Worm (Caenorhabditis elegans): ENCODE measurements around the gene spr-1.

spr-1 gene

DNA sequence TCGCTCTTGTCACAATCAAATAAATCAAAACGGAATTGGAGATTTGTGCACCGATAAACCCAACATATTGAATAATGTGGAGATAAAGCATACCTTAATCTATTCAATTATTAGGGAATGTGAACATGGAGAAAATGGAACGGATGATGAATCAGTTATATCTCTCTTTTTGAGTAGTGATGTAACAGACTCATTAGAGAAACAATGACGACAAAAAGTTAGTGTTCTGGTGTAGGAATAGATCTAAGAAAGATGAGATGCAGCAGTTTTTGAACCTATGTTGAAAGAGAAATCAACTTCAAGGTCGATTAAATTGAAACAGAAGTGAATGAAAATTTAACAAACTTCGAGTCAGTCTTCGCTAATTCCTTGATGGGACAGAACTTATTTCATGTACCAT lies 33.8 kb downstream of the spr-1 start, which contains the start of gene str-146 (continued):
- TF ChIP-seq attf-5 (GFP tag; optimal IDR thresholded peaks at IDR 0.05), result no peak

- TF ChIP-seq aptf-2 (GFP tag; conservative IDR thresholded peaks at IDR 0.05), result no peak
- TF ChIP-seq B0336.3 (GFP tag; IDR thresholded peaks at IDR 0.05), result no peak
- TF ChIP-seq ztf-6 (GFP tag; IDR thresholded peaks at IDR 0.05), result no peak
- no peak for TF ChIP-seq ccch-3 (GFP tag; optimal IDR thresholded peaks at IDR 0.05)
- TF ChIP-seq zfh-2 (GFP tag; conservative IDR thresholded peaks at IDR 0.05), result no peak
These were observed 36.8 kb downstream of the spr-1 start, which contains the start of gene str-129 for ce11 chrV:8092385-8092784. Gene str-129, minus strand, starts transcription at chrV:8092485.

DNA sequence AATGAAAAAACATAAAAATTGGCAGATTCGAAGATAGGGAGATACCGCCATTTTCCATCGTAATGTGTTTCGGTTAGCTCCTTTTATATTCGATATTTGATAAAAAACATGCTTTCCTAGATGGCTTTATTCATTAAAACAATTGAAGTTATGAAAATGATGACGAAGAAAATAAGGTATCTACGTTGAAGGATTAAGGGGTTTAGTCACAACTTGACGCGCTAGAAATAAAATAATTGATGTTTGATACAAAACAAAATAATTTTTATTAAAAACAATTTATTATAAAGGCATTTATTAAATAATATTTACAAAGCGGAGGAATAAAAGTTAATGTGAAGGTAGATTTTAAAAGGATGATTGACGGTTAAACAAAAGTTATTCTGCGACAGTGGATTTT lies 38.6 kb downstream of the spr-1 start, which contains the start of gene str-130:
str-130 (minus strand) TSS at position 101 of the 400 bp plus-strand sequence.
- TF ChIP-seq xnd-1 (tag; optimal IDR thresholded peaks at IDR 0.05), result no peak
- no peak for TF ChIP-seq ceh-27 (GFP tag; optimal IDR thresholded peaks at IDR 0.05)
- no peak for TF ChIP-seq ztf-3 (GFP tag; optimal IDR thresholded peaks at IDR 0.05)
- no peak for TF ChIP-seq lir-1 (GFP tag; conservative IDR thresholded peaks at IDR 0.05)
- TF ChIP-seq ceh-91 (GFP tag; IDR thresholded peaks at IDR 0.05), result no peak
- TF ChIP-seq madf-10 (tag; optimal IDR thresholded peaks at IDR 0.05), result no peak
- TF ChIP-seq nfyb-1 (GFP tag; IDR thresholded peaks at IDR 0.05), result no peak
- no peak for TF ChIP-seq lin-35 (GFP tag; optimal IDR thresholded peaks at IDR 0.05)
- TF ChIP-seq mes-4 (tag; optimal IDR thresholded peaks at IDR 0.05), result no peak
- TF ChIP-seq F57C9.4 (tag; optimal IDR thresholded peaks at IDR 0.05), result no peak
- no peak for TF ChIP-seq ccch-3 (GFP tag; optimal IDR thresholded peaks at IDR 0.05)
- TF ChIP-seq ama-1 (optimal IDR thresholded peaks at IDR 0.05), result no peak
- TF ChIP-seq ama-1 (GFP tag; optimal IDR thresholded peaks at IDR 0.05), result no peak
- TF ChIP-seq madf-8 (GFP tag; conservative IDR thresholded peaks at IDR 0.05), result no peak
- no peak for TF ChIP-seq lin-40 (tag; optimal IDR thresholded peaks at IDR 0.05)

ce11 chrV:8085141-8085540 lies 44.0 kb downstream of the spr-1 start, which contains the start of gene C09H5.7:
Gene C09H5.7, minus strand, starts transcription at chrV:8085241.
- TF ChIP-seq ztf-22 (GFP tag; optimal IDR thresholded peaks at IDR 0.05) (no peak), F52B5.7 (tag; optimal IDR thresholded peaks at IDR 0.05) (no peak), bed-1 (GFP tag; IDR thresholded peaks at IDR 0.05) (no peak), ccch-3 (GFP tag; optimal IDR thresholded peaks at IDR 0.05) (no peak)

- TF ChIP-seq nhr-90 (tag; optimal IDR thresholded peaks at IDR 0.05) (no peak), repo-1 (tag; optimal IDR thresholded peaks at IDR 0.05) (no peak), athp-1 (tag; optimal IDR thresholded peaks at IDR 0.05) (no peak), zim-3 (tag; optimal IDR thresholded peaks at IDR 0.05) (no peak), hrde-1 (tag; optimal IDR thresholded peaks at IDR 0.05; ENCODE audit: borderline replicate concordance) (no peak), F49E8.2 (tag; optimal IDR thresholded peaks at IDR 0.05; ENCODE audit: insufficient read depth) (no peak), madf-3 (GFP tag; IDR thresholded peaks at IDR 0.05) (no peak)
These were observed 47.6 kb downstream of the spr-1 start, which contains the start of gene str-131 for ce11 chrV:8081579-8081978. Gene str-131, minus strand, starts transcription at chrV:8081679.

ce11 chrV:8079813-8080212 lies 49.3 kb downstream of the spr-1 start:
- no peak for TF ChIP-seq egrh-3 (GFP tag; IDR thresholded peaks at IDR 0.05)
- no peak for TF ChIP-seq Y67H2A.10 (GFP tag; conservative IDR thresholded peaks at IDR 0.05)
- no peak for TF ChIP-seq C06A6.2 (GFP tag; conservative IDR thresholded peaks at IDR 0.05)
- TF ChIP-seq mes-4 (tag; optimal IDR thresholded peaks at IDR 0.05), result no peak
- no peak for TF ChIP-seq nhr-27 (tag; optimal IDR thresholded peaks at IDR 0.05)
- no peak for TF ChIP-seq ztf-25 (GFP tag; IDR thresholded peaks at IDR 0.05)
- TF ChIP-seq B0019.2 (GFP tag; conservative IDR thresholded peaks at IDR 0.05), result no peak
- TF ChIP-seq efl-1 (GFP tag; optimal IDR thresholded peaks at IDR 0.05), result no peak
- no peak for TF ChIP-seq F49E8.2 (tag; optimal IDR thresholded peaks at IDR 0.05; ENCODE audit: insufficient read depth)
- no peak for TF ChIP-seq Y53F4B.3 (GFP tag; IDR thresholded peaks at IDR 0.05)
